Worm (Caenorhabditis elegans) whole organism, young adult: ENCODE measurements around the gene gpd-2.

ENCODE experiments used
- C06A6.2 ChIP-seq: fragments of 200-800 bp; sonication (Bioruptor generic); conservative IDR thresholded peaks from 2 replicates; pipeline ENCODE4 v1.3.6; 2022; ENCODE audit warnings: missing genetic modification characterization, missing compliant biosample characterization
- F10E7.11 ChIP-seq: sonication (generic microtip); optimal IDR thresholded peaks from 2 replicates; lab custom pipeline; 2017; ENCODE audit warnings: mild to moderate bottlenecking, missing genetic modification characterization, moderate library complexity, missing compliant biosample characterization
- F23B12.7 ChIP-seq: sonication (generic microtip); optimal IDR thresholded peaks from 2 replicates; lab custom pipeline; 2017; ENCODE audit warnings: missing genetic modification characterization, mild to moderate bottlenecking, missing compliant biosample characterization, antibody characterized with exemption, moderate library complexity; ENCODE audit not compliant: insufficient read depth
- Y56A3A.18 ChIP-seq: fragments of 200-800 bp; sonication (Bioruptor generic); IDR thresholded peaks from 2 replicates; pipeline ENCODE4 v1.3.6; 2022; ENCODE audit warnings: missing genetic modification reagents, missing genetic modification characterization, missing compliant biosample characterization
- Y67H2A.10 ChIP-seq: fragments of 200-800 bp; sonication (Bioruptor generic); conservative IDR thresholded peaks from 2 replicates; pipeline ENCODE4 v1.3.6; 2022; ENCODE audit warnings: missing genetic modification reagents, missing genetic modification characterization, missing compliant biosample characterization
- athp-1 ChIP-seq: sonication (generic microtip); optimal IDR thresholded peaks from 2 replicates; lab custom pipeline; 2017; ENCODE audit warnings: mild to moderate bottlenecking, missing genetic modification characterization, missing compliant biosample characterization
- attf-6 ChIP-seq: fragments of 200-800 bp; sonication (Bioruptor generic); IDR thresholded peaks from 2 replicates; pipeline ENCODE4 v1.3.6; 2022; ENCODE audit warnings: missing genetic modification reagents, missing genetic modification characterization, missing compliant biosample characterization
- ceh-58 ChIP-seq: fragments of 200-800 bp; sonication (Bioruptor generic); IDR thresholded peaks from 2 replicates; pipeline ENCODE4 v1.3.6; 2022; ENCODE audit warnings: missing genetic modification characterization, missing compliant biosample characterization
- ceh-79 ChIP-seq: sonication (generic microtip); optimal IDR thresholded peaks from 2 replicates; lab custom pipeline; 2017; ENCODE audit warnings: mild to moderate bottlenecking, missing genetic modification characterization, missing compliant biosample characterization
- dox-1 ChIP-seq: fragments of 200-800 bp; sonication (Bioruptor generic); IDR thresholded peaks from 2 replicates; pipeline ENCODE4 v1.3.6; 2022; ENCODE audit warnings: missing genetic modification reagents, missing genetic modification characterization, missing compliant biosample characterization
- efl-1 ChIP-seq: fragments of 150-350 bp; optimal IDR thresholded peaks from 2 replicates; lab custom pipeline; 2014; ENCODE audit warnings: missing biosample characterization, missing genetic modification reagents, missing genetic modification characterization
- egl-18 ChIP-seq: fragments of 200-800 bp; sonication (Bioruptor generic); IDR thresholded peaks from 2 replicates; pipeline ENCODE4 v1.3.6; 2022; ENCODE audit warnings: missing genetic modification reagents, missing genetic modification characterization, missing compliant biosample characterization
- hlh-12 ChIP-seq: sonication (generic microtip); optimal IDR thresholded peaks from 2 replicates; lab custom pipeline; 2016; ENCODE audit warnings: missing genetic modification characterization, missing compliant biosample characterization
- lin-26 ChIP-seq: fragments of 200-800 bp; sonication (Bioruptor generic); IDR thresholded peaks from 2 replicates; pipeline ENCODE4 v1.3.6; 2022; ENCODE audit warnings: missing genetic modification reagents, missing genetic modification characterization, missing compliant biosample characterization
- lsl-1 ChIP-seq: fragments of 200-800 bp; sonication (Bioruptor generic); optimal IDR thresholded peaks from 2 replicates; lab custom pipeline; 2018; ENCODE audit warnings: mild to moderate bottlenecking, missing genetic modification characterization, moderate library complexity, missing compliant biosample characterization
- mcd-1 ChIP-seq: fragments of 200-800 bp; sonication (Bioruptor generic); IDR thresholded peaks from 2 replicates; pipeline ENCODE4 v1.3.6; 2022; ENCODE audit warnings: missing genetic modification reagents, missing genetic modification characterization, missing compliant biosample characterization
- mxl-1 ChIP-seq: sonication (generic microtip); optimal IDR thresholded peaks from 2 replicates; lab custom pipeline; 2016; ENCODE audit warnings: missing genetic modification characterization, missing compliant biosample characterization
- nhr-27 ChIP-seq: fragments of 200-800 bp; sonication (Bioruptor generic); optimal IDR thresholded peaks from 2 replicates; lab custom pipeline; 2018; ENCODE audit warnings: mild to moderate bottlenecking, missing genetic modification characterization, moderate library complexity, missing compliant biosample characterization
- rcor-1 ChIP-seq: fragments of 200-800 bp; sonication (Bioruptor generic); IDR thresholded peaks from 2 replicates; pipeline ENCODE4 v1.3.6; 2022; ENCODE audit warnings: missing genetic modification reagents, missing genetic modification characterization, missing compliant biosample characterization
- snpc-1.3 ChIP-seq: sonication (generic microtip); optimal IDR thresholded peaks from 2 replicates; lab custom pipeline; 2017; ENCODE audit warnings: missing genetic modification characterization, mild to moderate bottlenecking, missing compliant biosample characterization, antibody characterized with exemption, moderate library complexity, missing genotype, missing genetic modification reagents; ENCODE audit not compliant: insufficient read depth
- somi-1 ChIP-seq: fragments of 200-800 bp; sonication (Bioruptor generic); optimal IDR thresholded peaks from 2 replicates; lab custom pipeline; 2018; ENCODE audit warnings: mild to moderate bottlenecking, missing genetic modification characterization, missing compliant biosample characterization
- xnd-1 ChIP-seq: sonication (generic microtip); optimal IDR thresholded peaks from 2 replicates; lab custom pipeline; 2016; ENCODE audit warnings: missing genotype, missing genetic modification reagents, missing genetic modification characterization, missing compliant biosample characterization
- zim-3 ChIP-seq: sonication (generic microtip); optimal IDR thresholded peaks from 2 replicates; lab custom pipeline; 2017; ENCODE audit warnings: mild to moderate bottlenecking, missing genetic modification characterization, moderate library complexity, missing compliant biosample characterization
- ztf-18 ChIP-seq: sonication (generic microtip); optimal IDR thresholded peaks from 2 replicates; lab custom pipeline; 2016; ENCODE audit warnings: missing genotype, mild to moderate bottlenecking, missing genetic modification characterization, missing compliant biosample characterization

Gene gpd-2

DNA sequence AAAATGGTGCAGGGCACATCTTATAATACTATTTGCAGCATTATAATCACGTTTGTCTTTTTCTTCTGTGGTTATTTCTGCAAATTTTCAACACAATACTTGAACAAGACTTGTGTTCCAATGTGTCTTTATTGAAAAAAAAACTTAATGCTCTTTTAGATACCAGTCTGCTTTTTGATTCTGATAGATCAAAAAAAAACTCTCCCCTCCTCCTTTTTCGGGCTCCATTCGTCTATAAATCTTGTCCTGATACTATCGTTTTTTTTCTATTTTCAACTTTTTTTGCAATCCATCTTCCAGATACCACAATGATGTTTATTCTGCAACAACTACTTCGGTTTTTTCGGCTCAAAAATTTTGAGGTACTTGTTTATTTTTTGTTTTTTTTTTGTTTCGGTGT is 33.7 kb downstream of the gpd-2 start, which contains the start of gene twk-16:
Gene twk-16, plus strand, starts transcription at position 301 of the 400 bp plus-strand sequence.
- no peak for TF ChIP-seq mxl-1 (tag; lab: Kevin White, UChicago)
- TF ChIP-seq lsl-1, result no peak
- no peak for TF ChIP-seq ztf-18 (tag; lab: Kevin White, UChicago)
- TF ChIP-seq ceh-79 (tag; lab: Kevin White, UChicago), result no peak
- no peak for TF ChIP-seq xnd-1 (tag; lab: Kevin White, UChicago)
- no peak for TF ChIP-seq C06A6.2 (GFP tag; lab: Robert Waterston, UW)
- TF ChIP-seq mcd-1 (GFP tag; lab: Robert Waterston, UW), result no peak
- TF ChIP-seq Y67H2A.10 (GFP tag; lab: Robert Waterston, UW), result no peak
- TF ChIP-seq athp-1 (tag; lab: Kevin White, UChicago), result no peak
- no peak for TF ChIP-seq egl-18 (GFP tag; lab: Robert Waterston, UW)
- no peak for TF ChIP-seq nhr-27 (tag; lab: Kevin White, UChicago)
- TF ChIP-seq zim-3 (tag; lab: Kevin White, UChicago), result no peak

ce11 chrX:3070322-3070721 is 44.2 kb downstream of the gpd-2 start, which contains the start of gene ceh-31:
Gene ceh-31 (minus strand): TSS chrX:3070422.
- TF ChIP-seq Y56A3A.18 (no peak), ceh-58 (GFP tag; lab: Robert Waterston, UW) (no peak), rcor-1 (GFP tag; lab: Robert Waterston, UW) (no peak), efl-1 (GFP tag; lab: Kevin White, UChicago) (no peak), dox-1 (GFP tag; lab: Robert Waterston, UW) (no peak), somi-1 (GFP tag; lab: Kevin White, UChicago) (no peak), hlh-12 (no peak), F23B12.7 (no peak)

DNA sequence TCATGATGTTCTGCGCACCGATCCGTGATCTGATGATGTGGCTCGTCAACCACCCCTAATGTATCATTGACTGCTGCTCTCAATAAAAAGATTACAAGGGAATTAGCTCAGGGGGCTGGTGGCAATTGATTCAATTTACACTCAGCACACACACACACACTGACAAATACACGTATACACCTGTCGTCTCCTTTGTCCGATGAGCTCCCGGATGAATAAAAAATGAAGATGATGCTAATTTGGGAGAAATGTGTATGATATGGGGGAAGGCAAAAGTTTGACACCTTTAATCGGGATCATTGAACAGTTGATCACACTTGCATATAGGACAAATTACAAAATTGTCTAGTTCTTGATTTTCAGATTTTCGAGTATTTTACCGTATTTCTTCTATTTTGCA is 47.4 kb downstream of the gpd-2 start:
- TF ChIP-seq attf-6 (no peak), F10E7.11 (no peak), lin-26 (no peak), snpc-1.3 (tag; lab: Kevin White, UChicago) (no peak)
- TF ChIP-seq, all 124 proteins: peak for 0
